Worm (Caenorhabditis elegans): ENCODE measurements around the gene F54C8.7.

F54C8.7 gene

DNA sequence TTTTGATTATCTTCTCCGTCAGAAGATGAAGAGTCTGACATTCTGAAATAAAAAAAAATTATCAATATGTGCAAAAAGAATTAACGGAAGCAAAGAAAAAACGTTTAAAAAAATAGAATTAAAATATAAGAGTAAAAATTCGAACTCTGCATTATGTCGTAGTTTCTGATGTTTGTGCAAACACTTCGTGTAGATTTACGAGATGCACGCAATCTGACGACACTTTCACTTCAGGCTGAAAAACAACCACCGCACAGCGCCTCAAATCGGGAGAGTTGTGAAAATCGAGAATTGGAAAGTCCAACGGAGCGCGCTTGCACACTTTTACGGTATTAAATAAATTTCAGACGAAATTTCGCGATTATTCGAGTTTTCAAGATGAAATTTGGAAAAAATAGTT is 47.3 kb downstream of the F54C8.7 start, which contains the start of gene T26G10.1 (continued):
- peak; percentile 89 for TF ChIP-seq nhr-71 (tag; optimal IDR thresholded peaks at IDR 0.05)
- no peak for TF ChIP-seq nhr-28 (tag; optimal IDR thresholded peaks at IDR 0.05)
- peak; percentile 82 for TF ChIP-seq lin-14 (GFP tag; optimal IDR thresholded peaks at IDR 0.05)
- TF ChIP-seq C34B4.2 (tag; optimal IDR thresholded peaks at IDR 0.05) = no peak
- TF ChIP-seq snu-23 (GFP tag; optimal IDR thresholded peaks at IDR 0.05) = peak; percentile 87
- TF ChIP-seq elt-2 (tag; optimal IDR thresholded peaks at IDR 0.05) = peak; percentile 26
- no peak for TF ChIP-seq fkh-10 (GFP tag; optimal IDR thresholded peaks at IDR 0.05)
- peak; percentile 79 for TF ChIP-seq unc-130 (tag; optimal IDR thresholded peaks at IDR 0.05)
- TF ChIP-seq fos-1 (tag; optimal IDR thresholded peaks at IDR 0.05) = peak; percentile 64
- peak; percentile 62 for TF ChIP-seq C04F5.9 (tag; optimal IDR thresholded peaks at IDR 0.05)
- TF ChIP-seq dpl-1 (GFP tag; optimal IDR thresholded peaks at IDR 0.05) = peak; percentile 73 to 79 (median 78)
- peak; percentile 84 for TF ChIP-seq swsn-7 (tag; optimal IDR thresholded peaks at IDR 0.05)
- no peak for TF ChIP-seq pqm-1 (tag; optimal IDR thresholded peaks at IDR 0.05)
- TF ChIP-seq ceh-88 (GFP tag; IDR thresholded peaks at IDR 0.05) = peak; percentile 74
- TF ChIP-seq fkh-8 (tag; optimal IDR thresholded peaks at IDR 0.05) = peak; percentile 70
- peak in 1 of 2 experiments; percentile 11 for TF ChIP-seq mdl-1 (tag; optimal IDR thresholded peaks at IDR 0.05)
- peak; percentile 76 to 83 for TF ChIP-seq efl-1 (optimal IDR thresholded peaks at IDR 0.05)
- TF ChIP-seq efl-1 (GFP tag; optimal IDR thresholded peaks at IDR 0.05 in 1 of 2) = peak; percentile 73 to 97
- peak; percentile 78 for TF ChIP-seq mep-1 (tag; optimal IDR thresholded peaks at IDR 0.05)
- TF ChIP-seq nhr-11 (tag; optimal IDR thresholded peaks at IDR 0.05) = no peak
- no peak for TF ChIP-seq unc-98 (GFP tag; IDR thresholded peaks at IDR 0.05)
